Fruit fly (Drosophila melanogaster): ENCODE data around the gene msl-1.

msl-1 gene

dm6 chr2L:18705617-18706046 lies 17.0 kb upstream of the msl-1 start, which contains the start of gene Jwa (continued):
- peak; percentile 92 for TF ChIP-seq NFAT (GFP tag; IDR thresholded peaks at IDR 0.05)
- peak; percentile 80 for TF ChIP-seq B-H1 (GFP tag; IDR thresholded peaks at IDR 0.05)
- peak in 1 of 2 experiments; percentile 46 for TF ChIP-seq Eip74EF (GFP tag; optimal IDR thresholded peaks at IDR 0.05)
- TF ChIP-seq ab (GFP tag; optimal IDR thresholded peaks at IDR 0.05) = peak; percentile 80
- no peak for TF ChIP-seq zf30C (GFP tag; optimal IDR thresholded peaks at IDR 0.05)
- peak; percentile 98 for TF ChIP-seq BEAF-32 (GFP tag; optimal IDR thresholded peaks at IDR 0.05)
- TF ChIP-seq lbe (GFP tag; optimal IDR thresholded peaks at IDR 0.05) = peak; percentile 97
- peak; percentile 74 for TF ChIP-seq CG4820 (GFP tag; optimal IDR thresholded peaks at IDR 0.05)
- peak; percentile 79 for TF ChIP-seq crc (GFP tag; optimal IDR thresholded peaks at IDR 0.05)
- peak; percentile 84 for TF ChIP-seq CG17361 (GFP tag; IDR thresholded peaks at IDR 0.05)
- TF ChIP-seq CG8290 (GFP tag; optimal IDR thresholded peaks at IDR 0.05) = peak; percentile 89
- TF ChIP-seq CG8290 (tag; optimal IDR thresholded peaks at IDR 0.05) = peak; percentile 69 to 92
- TF ChIP-seq CG13775 (GFP tag; optimal IDR thresholded peaks at IDR 0.05) = peak; percentile 97
- peak; percentile 84 for TF ChIP-seq Mrtf (GFP tag; IDR thresholded peaks at IDR 0.05)
- peak; percentile 28 for TF ChIP-seq CG6254 (GFP tag; optimal IDR thresholded peaks at IDR 0.05)
- TF ChIP-seq CG33213 (GFP tag; optimal IDR thresholded peaks at IDR 0.05) = peak; percentile 87
- peak; percentile 57 for TF ChIP-seq CG1792 (GFP tag; optimal IDR thresholded peaks at IDR 0.05)
- peak; percentile 31 for TF ChIP-seq run (tag; optimal IDR thresholded peaks at IDR 0.05)
- peak; percentile 92 for TF ChIP-seq H2.0 (GFP tag; IDR thresholded peaks at IDR 0.05)
- no peak for TF ChIP-seq kah (GFP tag; optimal IDR thresholded peaks at IDR 0.05)
- peak; percentile 94 for TF ChIP-seq CG9817 (tag; optimal IDR thresholded peaks at IDR 0.05)
- TF ChIP-seq TFAM (GFP tag; optimal IDR thresholded peaks at IDR 0.05) = no peak
- no peak for TF ChIP-seq Hr39 (optimal IDR thresholded peaks at IDR 0.05)
- no peak for TF ChIP-seq sqz (GFP tag; optimal IDR thresholded peaks at IDR 0.05)
- peak; percentile 79 for TF ChIP-seq CG12236 (GFP tag; optimal IDR thresholded peaks at IDR 0.05)
- TF ChIP-seq ttk (GFP tag; IDR thresholded peaks at IDR 0.05) = peak; percentile 86
- TF ChIP-seq Atf-2 (GFP tag; optimal IDR thresholded peaks at IDR 0.05) = peak; percentile 90
- peak; percentile 91 for TF ChIP-seq CG7556 (GFP tag; optimal IDR thresholded peaks at IDR 0.05)
- TF ChIP-seq ara (GFP tag; IDR thresholded peaks at IDR 0.05) = peak; percentile 84
- 0 out of 2 replicates have a peak, but pooled peaks have one; percentile 16 for TF ChIP-seq Dip2 (GFP tag; IDR thresholded peaks at IDR 0.05)
- TF ChIP-seq sc (optimal IDR thresholded peaks at IDR 0.05) = no peak
- TF ChIP-seq sc (GFP tag; optimal IDR thresholded peaks at IDR 0.05) = peak; percentile 86
- TF ChIP-seq NC2α (GFP tag; optimal IDR thresholded peaks at IDR 0.05) = peak; percentile 43
- peak; percentile 88 for TF ChIP-seq jigr1 (GFP tag; IDR thresholded peaks at IDR 0.05)
- TF ChIP-seq HLH54F (GFP tag; optimal IDR thresholded peaks at IDR 0.05) = peak; percentile 96
- TF ChIP-seq Dref (GFP tag; IDR thresholded peaks at IDR 0.05) = peak; percentile 68
- no peak for TF ChIP-seq z (GFP tag; IDR thresholded peaks at IDR 0.05)
- peak; percentile 56 for TF ChIP-seq Deaf1 (tag; optimal IDR thresholded peaks at IDR 0.05)
- TF ChIP-seq sd (tag; optimal IDR thresholded peaks at IDR 0.05) = peak; percentile 85
- no peak for TF ChIP-seq Dfd (GFP tag; optimal IDR thresholded peaks at IDR 0.05)
- peak; percentile 37 for TF ChIP-seq CG6654 (GFP tag; optimal IDR thresholded peaks at IDR 0.05)
- TF ChIP-seq chn (GFP tag; optimal IDR thresholded peaks at IDR 0.05) = peak; percentile 95
- peak; percentile 79 for TF ChIP-seq Ada2b (GFP tag; IDR thresholded peaks at IDR 0.05)
- peak; percentile 63; the same call in 1 of the 2 replicates for TF ChIP-seq sim (GFP tag; IDR thresholded peaks at IDR 0.05)
- TF ChIP-seq Aef1 (GFP tag; IDR thresholded peaks at IDR 0.05) = peak; percentile 91
- peak; percentile 96 for TF ChIP-seq CG3847 (GFP tag; IDR thresholded peaks at IDR 0.05)
- TF ChIP-seq Nf-YB (GFP tag; optimal IDR thresholded peaks at IDR 0.05) = peak; percentile 80
- TF ChIP-seq Xrp1 (GFP tag; IDR thresholded peaks at IDR 0.05) = peak; percentile 93
- TF ChIP-seq CG14965 (GFP tag; optimal IDR thresholded peaks at IDR 0.05; ENCODE audit: borderline replicate concordance) = no peak
- TF ChIP-seq CG16779 (GFP tag; IDR thresholded peaks at IDR 0.05) = peak; percentile 64
- TF ChIP-seq shn (GFP tag; optimal IDR thresholded peaks at IDR 0.05) = peak; percentile 91
- peak; percentile 90 for TF ChIP-seq gsb-n (tag; optimal IDR thresholded peaks at IDR 0.05)
- peak; percentile 69 for TF ChIP-seq twi (tag; optimal IDR thresholded peaks at IDR 0.05)
